Worm (Caenorhabditis elegans) whole organism, L1 larva: ENCODE measurements around the gene mxl-1.

ENCODE experiments used
- ceh-82 ChIP-seq, 3 experiments: fragments of 150-350 bp in 1 of 3; sonication (generic microtip) in 2 of 3; optimal IDR thresholded peaks; 2 replicates each; lab custom pipeline; 2014 to 2017; ENCODE audit warnings: missing biosample characterization in 3 of 3, missing genetic modification characterization in 3 of 3
- egl-27 ChIP-seq, 2 experiments: fragments of 150-350 bp in 1 of 2; sonication (generic microtip); optimal IDR thresholded peaks; 3 replicates each; lab custom pipeline; 2017 to 2018; ENCODE audit warnings: missing biosample characterization in 2 of 2, missing genetic modification characterization in 2 of 2, missing genetic modification reagents in 2 of 2
- fkh-10 ChIP-seq: sonication (generic microtip); optimal IDR thresholded peaks from 2 replicates; lab custom pipeline; 2017; ENCODE audit warnings: missing biosample characterization, missing genetic modification reagents, missing genetic modification characterization
- fos-1 ChIP-seq: fragments of 150-350 bp; optimal IDR thresholded peaks from 2 replicates; lab custom pipeline; 2014; ENCODE audit warnings: missing biosample characterization, missing genetic modification characterization
- hlh-17 ChIP-seq: fragments of 200-800 bp; sonication (Bioruptor generic); optimal IDR thresholded peaks from 2 replicates; lab custom pipeline; 2018; ENCODE audit warnings: missing genetic modification characterization, mild to moderate bottlenecking, missing compliant biosample characterization, moderate library complexity, borderline replicate concordance
- lin-15B ChIP-seq: fragments of 150-350 bp; sonication (generic microtip); optimal IDR thresholded peaks from 3 replicates; lab custom pipeline; 2014; ENCODE audit warnings: missing biosample characterization, missing genetic modification characterization
- nhr-76 ChIP-seq: sonication (generic microtip); optimal IDR thresholded peaks from 2 replicates; lab custom pipeline; 2017; ENCODE audit warnings: missing biosample characterization, missing genetic modification characterization
- nhr-77 ChIP-seq: fragments of 150-350 bp; optimal IDR thresholded peaks from 2 replicates; lab custom pipeline; 2014; ENCODE audit warnings: missing biosample characterization, missing genetic modification characterization
- nhr-90 ChIP-seq: sonication (generic microtip); optimal IDR thresholded peaks from 2 replicates; lab custom pipeline; 2016; ENCODE audit warnings: mild to moderate bottlenecking, missing genetic modification characterization, missing compliant biosample characterization; ENCODE audit not compliant: poor library complexity
- snpc-4 ChIP-seq: fragments of 150-350 bp; optimal IDR thresholded peaks from 2 replicates; lab custom pipeline; 2014; ENCODE audit warnings: missing biosample characterization, missing genetic modification characterization
- ztf-11 ChIP-seq, 2 experiments: sonication (generic microtip); optimal IDR thresholded peaks; 2 replicates each; lab custom pipeline; 2016 to 2017; ENCODE audit warnings: missing genetic modification characterization in 2 of 2, missing biosample characterization in 1 of 2, missing compliant biosample characterization in 1 of 2

DNA sequence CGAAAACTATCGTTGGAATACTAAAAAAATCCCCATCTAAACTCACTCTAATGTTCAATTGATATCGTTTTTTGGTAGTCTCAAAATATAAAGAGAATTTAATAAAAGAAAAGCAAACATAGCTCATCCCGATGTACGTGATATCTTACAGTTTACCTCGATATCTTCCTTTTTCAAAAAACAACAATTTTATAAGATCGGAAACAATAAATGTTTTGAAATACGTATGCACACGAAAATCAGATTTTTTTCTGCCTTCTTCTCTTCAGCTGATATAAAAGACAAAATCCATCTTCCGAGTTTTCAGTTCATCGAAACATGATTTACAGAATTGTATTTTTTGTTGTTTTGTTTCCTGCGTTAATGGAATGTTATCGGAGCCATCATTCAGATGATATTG lies 26.4 kb downstream of the mxl-1 start, which contains the start of gene clec-222:
- TF ChIP-seq nhr-90 (tag; lab: Kevin White, UChicago) (no peak), hlh-17 (no peak), snpc-4 (no peak), ceh-82 (tag; optimal IDR thresholded peaks at IDR 0.05; lab: Kevin White, UChicago) (no peak), lin-15B (no peak), fkh-10 (GFP tag; lab: Kevin White, UChicago) (no peak), nhr-77 (no peak), egl-27 (tag; optimal IDR thresholded peaks at IDR 0.05; lab: Kevin White, UChicago) (no peak), fos-1 (tag; lab: Kevin White, UChicago) (no peak), nhr-76 (tag; lab: Kevin White, UChicago) (no peak), ztf-11 (tag; optimal IDR thresholded peaks at IDR 0.05; lab: Kevin White, UChicago) (no peak)
